Worm (Caenorhabditis elegans): ENCODE measurements around the gene brf-1.

brf-1 gene

ce11 chrII:7317468-7317867 lies 11.8 kb downstream of the brf-1 start, which contains the start of gene F21D12.2:
Gene F21D12.2 (plus strand): TSS chrII:7317768.
- TF ChIP-seq tab-1 (GFP tag; IDR thresholded peaks at IDR 0.05) (no peak), cog-1 (tag; optimal IDR thresholded peaks at IDR 0.05) (no peak), T22C8.4 (GFP tag; IDR thresholded peaks at IDR 0.05) (no peak), klf-2 (GFP tag; conservative IDR thresholded peaks at IDR 0.05) (no peak), ztf-23 (GFP tag; IDR thresholded peaks at IDR 0.05) (no peak), ref-1 (GFP tag; conservative IDR thresholded peaks at IDR 0.05) (no peak), ztf-29 (GFP tag; IDR thresholded peaks at IDR 0.05) (no peak), flt-1 (GFP tag; IDR thresholded peaks at IDR 0.05) (no peak), med-1 (GFP tag; optimal IDR thresholded peaks at IDR 0.05; ENCODE audit: insufficient read depth) (no peak)

ce11 chrII:7319471-7319870 lies 13.8 kb downstream of the brf-1 start:
- TF ChIP-seq T22C8.4 (GFP tag; IDR thresholded peaks at IDR 0.05) (no peak), ztf-23 (GFP tag; IDR thresholded peaks at IDR 0.05) (no peak), flt-1 (GFP tag; IDR thresholded peaks at IDR 0.05) (no peak), ref-1 (GFP tag; conservative IDR thresholded peaks at IDR 0.05) (no peak), ztf-29 (GFP tag; IDR thresholded peaks at IDR 0.05) (no peak), cog-1 (tag; optimal IDR thresholded peaks at IDR 0.05) (no peak), tab-1 (GFP tag; IDR thresholded peaks at IDR 0.05) (no peak), klf-2 (GFP tag; conservative IDR thresholded peaks at IDR 0.05) (no peak), med-1 (GFP tag; optimal IDR thresholded peaks at IDR 0.05; ENCODE audit: insufficient read depth) (no peak)

- TF ChIP-seq ztf-23 (GFP tag; IDR thresholded peaks at IDR 0.05) (no peak), flt-1 (GFP tag; IDR thresholded peaks at IDR 0.05) (no peak), cog-1 (tag; optimal IDR thresholded peaks at IDR 0.05) (no peak), klf-2 (GFP tag; conservative IDR thresholded peaks at IDR 0.05) (no peak), ztf-29 (GFP tag; IDR thresholded peaks at IDR 0.05) (no peak), tab-1 (GFP tag; IDR thresholded peaks at IDR 0.05) (no peak), med-1 (GFP tag; optimal IDR thresholded peaks at IDR 0.05; ENCODE audit: insufficient read depth) (no peak), ref-1 (GFP tag; conservative IDR thresholded peaks at IDR 0.05) (no peak), T22C8.4 (GFP tag; IDR thresholded peaks at IDR 0.05) (no peak)
These were observed 17.7 kb downstream of the brf-1 start for ce11 chrII:7323317-7323716.

- no peak for TF ChIP-seq klf-2 (GFP tag; conservative IDR thresholded peaks at IDR 0.05)
- no peak for TF ChIP-seq cog-1 (tag; optimal IDR thresholded peaks at IDR 0.05)
- TF ChIP-seq flt-1 (GFP tag; IDR thresholded peaks at IDR 0.05), result no peak
- no peak for TF ChIP-seq ztf-29 (GFP tag; IDR thresholded peaks at IDR 0.05)
- TF ChIP-seq tab-1 (GFP tag; IDR thresholded peaks at IDR 0.05), result no peak
- no peak for TF ChIP-seq T22C8.4 (GFP tag; IDR thresholded peaks at IDR 0.05)
- TF ChIP-seq med-1 (GFP tag; optimal IDR thresholded peaks at IDR 0.05; ENCODE audit: insufficient read depth), result no peak
- TF ChIP-seq ref-1 (GFP tag; conservative IDR thresholded peaks at IDR 0.05), result no peak
- no peak for TF ChIP-seq ztf-23 (GFP tag; IDR thresholded peaks at IDR 0.05)
These were observed 18.3 kb downstream of the brf-1 start, which contains the start of gene F21D12.3 for ce11 chrII:7323925-7324324. Gene F21D12.3 (minus strand): TSS chrII:7324025.

- TF ChIP-seq ztf-29 (GFP tag; IDR thresholded peaks at IDR 0.05), result no peak
- no peak for TF ChIP-seq ref-1 (GFP tag; conservative IDR thresholded peaks at IDR 0.05)
- TF ChIP-seq cog-1 (tag; optimal IDR thresholded peaks at IDR 0.05), result no peak
- TF ChIP-seq tab-1 (GFP tag; IDR thresholded peaks at IDR 0.05), result no peak
- TF ChIP-seq flt-1 (GFP tag; IDR thresholded peaks at IDR 0.05), result no peak
- no peak for TF ChIP-seq ztf-23 (GFP tag; IDR thresholded peaks at IDR 0.05)
- no peak for TF ChIP-seq klf-2 (GFP tag; conservative IDR thresholded peaks at IDR 0.05)
- no peak for TF ChIP-seq T22C8.4 (GFP tag; IDR thresholded peaks at IDR 0.05)
- no peak for TF ChIP-seq med-1 (GFP tag; optimal IDR thresholded peaks at IDR 0.05; ENCODE audit: insufficient read depth)
These were observed 19.4 kb downstream of the brf-1 start for ce11 chrII:7325063-7325480.

ce11 chrII:7326199-7326598 lies 20.5 kb downstream of the brf-1 start:
- TF ChIP-seq ref-1 (GFP tag; conservative IDR thresholded peaks at IDR 0.05) (no peak), tab-1 (GFP tag; IDR thresholded peaks at IDR 0.05) (no peak), ztf-23 (GFP tag; IDR thresholded peaks at IDR 0.05) (no peak), med-1 (GFP tag; optimal IDR thresholded peaks at IDR 0.05; ENCODE audit: insufficient read depth) (no peak), ztf-29 (GFP tag; IDR thresholded peaks at IDR 0.05) (no peak), T22C8.4 (GFP tag; IDR thresholded peaks at IDR 0.05) (no peak), klf-2 (GFP tag; conservative IDR thresholded peaks at IDR 0.05) (no peak)

ce11 chrII:7326997-7327396 lies 21.3 kb downstream of the brf-1 start:
- TF ChIP-seq med-1 (GFP tag; optimal IDR thresholded peaks at IDR 0.05; ENCODE audit: insufficient read depth), result no peak
- TF ChIP-seq ztf-23 (GFP tag; IDR thresholded peaks at IDR 0.05), result no peak
- no peak for TF ChIP-seq flt-1 (GFP tag; IDR thresholded peaks at IDR 0.05)
- TF ChIP-seq tab-1 (GFP tag; IDR thresholded peaks at IDR 0.05), result no peak
- no peak for TF ChIP-seq klf-2 (GFP tag; conservative IDR thresholded peaks at IDR 0.05)
- TF ChIP-seq T22C8.4 (GFP tag; IDR thresholded peaks at IDR 0.05), result no peak
- TF ChIP-seq ref-1 (GFP tag; conservative IDR thresholded peaks at IDR 0.05), result no peak
- no peak for TF ChIP-seq ztf-29 (GFP tag; IDR thresholded peaks at IDR 0.05)
- no peak for TF ChIP-seq cog-1 (tag; optimal IDR thresholded peaks at IDR 0.05)

ce11 chrII:7331224-7331623 lies 25.6 kb downstream of the brf-1 start, which contains the start of gene npax-1:
Gene npax-1 (minus strand): TSS chrII:7331324.
- TF ChIP-seq ztf-23 (GFP tag; IDR thresholded peaks at IDR 0.05) (no peak), cog-1 (tag; optimal IDR thresholded peaks at IDR 0.05) (no peak), tab-1 (GFP tag; IDR thresholded peaks at IDR 0.05) (no peak), ref-1 (GFP tag; conservative IDR thresholded peaks at IDR 0.05) (no peak), med-1 (GFP tag; optimal IDR thresholded peaks at IDR 0.05; ENCODE audit: insufficient read depth) (no peak)

ce11 chrII:7337469-7337893 lies 31.8 kb downstream of the brf-1 start:
- TF ChIP-seq klf-2 (GFP tag; conservative IDR thresholded peaks at IDR 0.05) (no peak), cog-1 (tag; optimal IDR thresholded peaks at IDR 0.05) (peak; percentile 15)

ce11 chrII:7338995-7339394 lies 33.3 kb downstream of the brf-1 start, which contains the start of gene nhr-21:
Gene nhr-21 (plus strand): TSS chrII:7339229.
- TF ChIP-seq med-1 (GFP tag; optimal IDR thresholded peaks at IDR 0.05; ENCODE audit: insufficient read depth), result no peak

All from whole organism, midembryonic.